Worm (Caenorhabditis elegans) whole organism, L4 larva: ENCODE data around the gene srw-16.

ENCODE experiments used
- D1046.2 ChIP-seq: fragments of 200-800 bp; sonication (Bioruptor generic); IDR thresholded peaks from 2 replicates; pipeline ENCODE4 v1.3.6; 2022; ENCODE audit warnings: missing genetic modification characterization, missing compliant biosample characterization
- Y105C5A.15 ChIP-seq: fragments of 200-800 bp; sonication (Bioruptor generic); IDR thresholded peaks from 2 replicates; pipeline ENCODE4 v1.3.6; 2022; ENCODE audit warnings: missing genetic modification characterization, missing compliant biosample characterization
- Y48G9A.11 ChIP-seq: fragments of 200-800 bp; sonication (Bioruptor generic); IDR thresholded peaks from 2 replicates; pipeline ENCODE4 v1.3.6; 2022; ENCODE audit warnings: missing genetic modification reagents, missing genetic modification characterization, missing compliant biosample characterization
- Y75B8A.6 ChIP-seq: fragments of 200-800 bp; sonication (Bioruptor generic); IDR thresholded peaks from 2 replicates; pipeline ENCODE4 v1.3.6; 2022; ENCODE audit warnings: missing genetic modification reagents, missing genetic modification characterization, missing compliant biosample characterization
- aha-1 ChIP-seq: fragments of 150-350 bp; peaks from one replicate; lab custom pipeline; 2014; ENCODE audit warnings: missing biosample characterization, missing genetic modification characterization
- aly-2 ChIP-seq: sonication (generic microtip); optimal IDR thresholded peaks from 2 replicates; lab custom pipeline; 2018; ENCODE audit warnings: missing biosample characterization, missing genetic modification characterization
- ama-1 ChIP-seq: fragments of 150-350 bp; optimal IDR thresholded peaks from 2 replicates; lab custom pipeline; 2014; ENCODE audit warnings: inconsistent platforms, mixed read lengths
- attf-4 ChIP-seq: sonication (generic microtip); optimal IDR thresholded peaks from 3 replicates; lab custom pipeline; 2017; ENCODE audit warnings: missing biosample characterization, missing genetic modification characterization
- ceh-20 ChIP-seq: fragments of 200-800 bp; sonication (Bioruptor generic); IDR thresholded peaks from 2 replicates; pipeline ENCODE4 v1.3.6; 2022; ENCODE audit warnings: missing genetic modification reagents, missing genetic modification characterization, missing compliant biosample characterization
- ceh-28 ChIP-seq: fragments of 150-350 bp; optimal IDR thresholded peaks from 2 replicates; lab custom pipeline; 2014; ENCODE audit warnings: missing biosample characterization, missing genetic modification reagents, missing genetic modification characterization
- ceh-32 ChIP-seq: sonication (generic microtip); optimal IDR thresholded peaks from 2 replicates; lab custom pipeline; 2016; ENCODE audit warnings: mild to moderate bottlenecking, missing genetic modification characterization, missing compliant biosample characterization; ENCODE audit not compliant: poor library complexity
- ceh-44 ChIP-seq: fragments of 200-800 bp; sonication (Bioruptor generic); IDR thresholded peaks from 2 replicates; pipeline ENCODE4 v1.3.6; 2022; ENCODE audit warnings: missing genetic modification reagents, missing genetic modification characterization, missing compliant biosample characterization
- daf-16 ChIP-seq, 3 experiments: sonication (generic microtip); optimal IDR thresholded peaks; 2 replicates each; lab custom pipeline; 2016 to 2017; ENCODE audit warnings: missing genetic modification characterization in 3 of 3, missing genetic modification reagents in 3 of 3, mild to moderate bottlenecking in 2 of 3, missing compliant biosample characterization in 2 of 3, missing biosample characterization in 1 of 3, moderate library complexity in 1 of 3
- dmd-6 ChIP-seq: fragments of 200-800 bp; sonication (Bioruptor generic); IDR thresholded peaks from 2 replicates; pipeline ENCODE4 v1.3.6; 2022; ENCODE audit warnings: missing genetic modification reagents, missing genetic modification characterization, missing compliant biosample characterization
- dmd-9 ChIP-seq: fragments of 200-800 bp; sonication (Bioruptor generic); IDR thresholded peaks from 2 replicates; pipeline ENCODE4 v1.3.6; 2022; ENCODE audit warnings: missing genetic modification reagents, missing genetic modification characterization, missing compliant biosample characterization
- egl-43 ChIP-seq: fragments of 200-800 bp; sonication (Bioruptor generic); IDR thresholded peaks from 2 replicates; pipeline ENCODE4 v1.3.6; 2022; ENCODE audit warnings: missing genetic modification reagents, missing genetic modification characterization, missing compliant biosample characterization
- fos-1 ChIP-seq: fragments of 150-350 bp; optimal IDR thresholded peaks from 2 replicates; lab custom pipeline; 2014; ENCODE audit warnings: missing biosample characterization, missing genetic modification characterization
- hlh-30 ChIP-seq: sonication (generic microtip); optimal IDR thresholded peaks from 2 replicates; lab custom pipeline; 2017; ENCODE audit warnings: antibody characterized with exemption, mild to moderate bottlenecking, missing genetic modification characterization, missing compliant biosample characterization; ENCODE audit not compliant: insufficient read depth
- hmg-1.1 ChIP-seq: fragments of 200-800 bp; sonication (Bioruptor generic); IDR thresholded peaks from 2 replicates; pipeline ENCODE4 v1.3.6; 2022; ENCODE audit warnings: missing genetic modification reagents, missing genetic modification characterization, missing compliant biosample characterization
- lim-7 ChIP-seq: fragments of 200-800 bp; sonication (Bioruptor generic); IDR thresholded peaks from 2 replicates; pipeline ENCODE4 v1.3.6; 2022; ENCODE audit warnings: missing genetic modification characterization, missing compliant biosample characterization
- lin-13 ChIP-seq: fragments of 150-350 bp; optimal IDR thresholded peaks from 2 replicates; lab custom pipeline; 2014; ENCODE audit warnings: missing biosample characterization, missing genetic modification reagents, missing genetic modification characterization
- lin-15B ChIP-seq: fragments of 150-350 bp; sonication (generic microtip); optimal IDR thresholded peaks from 3 replicates; lab custom pipeline; 2014; ENCODE audit warnings: missing biosample characterization, missing genetic modification characterization
- lin-29 ChIP-seq: fragments of 200-800 bp; sonication (Bioruptor generic); IDR thresholded peaks from 2 replicates; pipeline ENCODE4 v1.3.6; 2022; ENCODE audit warnings: missing genetic modification reagents, missing genetic modification characterization, missing compliant biosample characterization
- lin-39 ChIP-seq: fragments of 150-350 bp; optimal IDR thresholded peaks from 2 replicates; lab custom pipeline; 2014; ENCODE audit warnings: missing biosample characterization, missing genetic modification reagents, missing genetic modification characterization
- lsy-2 ChIP-seq, 2 experiments: fragments of 150-350 bp in 1 of 2; sonication (generic microtip) in 1 of 2; optimal IDR thresholded peaks; 2 replicates each; lab custom pipeline; 2014 to 2017; ENCODE audit warnings: missing biosample characterization in 2 of 2, missing genetic modification characterization in 2 of 2
- mdt-29 ChIP-seq: fragments of 200-800 bp; sonication (Bioruptor generic); IDR thresholded peaks from 2 replicates; pipeline ENCODE4 v1.3.6; 2022; ENCODE audit warnings: missing genetic modification reagents, missing genetic modification characterization, missing compliant biosample characterization
- mes-2 ChIP-seq: sonication (generic microtip); optimal IDR thresholded peaks from 2 replicates; lab custom pipeline; 2016; ENCODE audit warnings: missing genotype, mild to moderate bottlenecking, missing genetic modification characterization, missing compliant biosample characterization; ENCODE audit not compliant: poor library complexity, severe bottlenecking
- nhr-111 ChIP-seq: fragments of 200-800 bp; sonication (Bioruptor generic); optimal IDR thresholded peaks from 2 replicates; lab custom pipeline; 2018; ENCODE audit warnings: mild to moderate bottlenecking, missing genetic modification characterization, missing compliant biosample characterization
- nhr-28 ChIP-seq: fragments of 150-350 bp; optimal IDR thresholded peaks from 2 replicates; lab custom pipeline; 2014; ENCODE audit warnings: missing biosample characterization, missing genetic modification characterization
- nhr-41 ChIP-seq: fragments of 200-800 bp; sonication (Bioruptor generic); IDR thresholded peaks from 2 replicates; pipeline ENCODE4 v1.3.6; 2022; ENCODE audit warnings: missing genetic modification reagents, missing genetic modification characterization, missing compliant biosample characterization
- nhr-42 ChIP-seq: fragments of 200-800 bp; sonication (Bioruptor generic); IDR thresholded peaks from 2 replicates; pipeline ENCODE4 v1.3.6; 2022; ENCODE audit warnings: missing genetic modification characterization, missing compliant biosample characterization
- nhr-77 ChIP-seq: fragments of 150-350 bp; optimal IDR thresholded peaks from 2 replicates; lab custom pipeline; 2014; ENCODE audit warnings: missing biosample characterization, missing genetic modification characterization
- rbr-2 ChIP-seq: sonication (generic microtip); optimal IDR thresholded peaks from 2 replicates; lab custom pipeline; 2016; ENCODE audit warnings: missing genotype, missing genetic modification characterization, missing compliant biosample characterization
- saeg-2 ChIP-seq: fragments of 200-800 bp; sonication (Bioruptor generic); IDR thresholded peaks from 2 replicates; pipeline ENCODE4 v1.3.6; 2022; ENCODE audit warnings: missing genetic modification reagents, missing genetic modification characterization, missing compliant biosample characterization
- skn-1 ChIP-seq: fragments of 150-350 bp; optimal IDR thresholded peaks from 2 replicates; lab custom pipeline; 2014; ENCODE audit warnings: missing biosample characterization, missing genetic modification characterization
- snpc-1.2 ChIP-seq: fragments of 200-800 bp; sonication (Bioruptor generic); IDR thresholded peaks from 2 replicates; pipeline ENCODE4 v1.3.6; 2022; ENCODE audit warnings: missing genetic modification reagents, missing genetic modification characterization, missing compliant biosample characterization
- spr-1 ChIP-seq: sonication (generic microtip); optimal IDR thresholded peaks from 2 replicates; lab custom pipeline; 2016; ENCODE audit warnings: mild to moderate bottlenecking, missing genetic modification characterization, missing compliant biosample characterization
- spr-3 ChIP-seq: fragments of 200-800 bp; sonication (Bioruptor generic); optimal IDR thresholded peaks from 2 replicates; lab custom pipeline; 2018; ENCODE audit warnings: mild to moderate bottlenecking, missing genetic modification characterization, missing compliant biosample characterization
- tag-97 ChIP-seq: fragments of 200-800 bp; sonication (Bioruptor generic); IDR thresholded peaks from 2 replicates; pipeline ENCODE4 v1.3.6; 2022; ENCODE audit warnings: missing genetic modification characterization, missing compliant biosample characterization
- unc-130 ChIP-seq: sonication (generic microtip); optimal IDR thresholded peaks from 2 replicates; lab custom pipeline; 2016; ENCODE audit warnings: missing genetic modification reagents, missing genetic modification characterization, missing compliant biosample characterization
- unc-62 ChIP-seq, 3 experiments: fragments of 150-350 bp in 1 of 3; sonication (generic microtip); optimal IDR thresholded peaks in 2 of 3; peaks in 1 of 3; 1 replicate in 1 of 3; 2 replicates in 2 of 3; lab custom pipeline; 2014 to 2017; ENCODE audit warnings: missing biosample characterization in 3 of 3, missing genetic modification characterization in 3 of 3, missing genetic modification reagents in 3 of 3, missing genotype in 1 of 3
- zip-2 ChIP-seq: fragments of 150-350 bp; optimal IDR thresholded peaks from 2 replicates; lab custom pipeline; 2014; ENCODE audit warnings: missing biosample characterization, missing genetic modification characterization
- ztf-11 ChIP-seq: fragments of 150-350 bp; optimal IDR thresholded peaks from 2 replicates; lab custom pipeline; 2014; ENCODE audit warnings: missing biosample characterization, missing genetic modification characterization
- ztf-7 ChIP-seq: fragments of 150-350 bp; optimal IDR thresholded peaks from 2 replicates; lab custom pipeline; 2014; ENCODE audit warnings: missing biosample characterization, missing genetic modification characterization

Gene srw-16

ce11 chrV:15318638-15319037 lies 44.0 kb upstream of the srw-16 start, which contains the start of gene nhr-291 (continued):
- TF ChIP-seq zip-2 (tag; lab: Kevin White, UChicago) (no peak), aly-2 (tag; lab: Kevin White, UChicago) (no peak), lin-13 (GFP tag; lab: Kevin White, UChicago) (no peak), nhr-111 (GFP tag; lab: Kevin White, UChicago) (no peak), tag-97 (GFP tag; lab: Robert Waterston, UW) (no peak), dmd-6 (GFP tag; lab: Robert Waterston, UW) (peak; percentile 97), unc-130 (GFP tag; lab: Kevin White, UChicago) (no peak), lin-15B (tag; lab: Kevin White, UChicago) (no peak), ceh-32 (tag; lab: Kevin White, UChicago) (no peak), nhr-28 (tag; lab: Kevin White, UChicago) (peak; percentile 96), D1046.2 (GFP tag; lab: Robert Waterston, UW) (no peak), hmg-1.1 (GFP tag; lab: Robert Waterston, UW) (no peak), nhr-42 (GFP tag; lab: Robert Waterston, UW) (no peak), ceh-28 (tag; lab: Kevin White, UChicago) (no peak), skn-1 (tag; lab: Kevin White, UChicago) (no peak), lim-7 (no peak), ztf-7 (no peak), egl-43 (no peak), daf-16 (GFP tag; optimal IDR thresholded peaks at IDR 0.05; lab: Kevin White, UChicago) (peak in 1 of 2 experiments; percentile 2), daf-16 (tag; optimal IDR thresholded peaks at IDR 0.05; lab: Kevin White, UChicago) (peak; percentile 97), lin-39 (tag; lab: Kevin White, UChicago) (no peak)

DNA sequence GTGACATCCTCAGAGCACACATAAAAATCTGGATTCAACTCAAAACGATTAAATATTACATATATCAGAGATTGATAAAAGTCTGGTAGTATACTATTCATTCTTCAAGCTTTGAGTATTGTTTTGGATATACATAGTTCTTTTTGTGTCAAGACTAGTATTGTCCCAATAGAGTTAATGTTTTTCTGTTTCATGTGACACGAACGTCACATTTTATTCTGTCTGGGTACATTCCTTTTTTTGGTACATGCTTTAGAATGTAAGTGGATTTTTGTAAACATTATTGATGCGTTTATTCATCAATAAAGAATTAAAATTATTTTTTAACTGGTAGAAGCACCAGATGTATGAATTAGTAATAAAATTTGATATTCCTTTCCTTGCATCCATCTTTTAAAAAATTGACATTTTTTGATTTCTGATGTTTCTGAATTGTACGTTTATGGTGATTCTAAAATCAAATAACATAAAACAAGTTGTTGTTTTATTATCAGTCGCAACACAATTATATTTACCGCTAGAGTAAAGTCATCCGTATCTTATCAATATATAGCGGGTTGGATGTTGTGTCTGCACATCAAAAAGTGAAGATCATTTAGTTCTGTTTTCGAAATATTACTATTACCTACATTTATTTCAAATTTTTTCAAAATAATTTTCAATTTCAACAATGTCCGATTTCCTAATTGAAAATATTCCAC lies 41.3 kb upstream of the srw-16 start, which contains the start of the genes srt-22 and nhr-246:
TSS of gene srt-22 (minus strand) at position 101 of the 701 bp plus-strand sequence.
TSS of gene nhr-246 (plus strand) at position 651 of the 701 bp plus-strand sequence.
- TF ChIP-seq daf-16 (GFP tag; optimal IDR thresholded peaks at IDR 0.05; lab: Kevin White, UChicago), result no peak
- peak; percentile 90 for TF ChIP-seq daf-16 (tag; optimal IDR thresholded peaks at IDR 0.05; lab: Kevin White, UChicago)
- no peak for TF ChIP-seq spr-1 (tag; lab: Kevin White, UChicago)

DNA sequence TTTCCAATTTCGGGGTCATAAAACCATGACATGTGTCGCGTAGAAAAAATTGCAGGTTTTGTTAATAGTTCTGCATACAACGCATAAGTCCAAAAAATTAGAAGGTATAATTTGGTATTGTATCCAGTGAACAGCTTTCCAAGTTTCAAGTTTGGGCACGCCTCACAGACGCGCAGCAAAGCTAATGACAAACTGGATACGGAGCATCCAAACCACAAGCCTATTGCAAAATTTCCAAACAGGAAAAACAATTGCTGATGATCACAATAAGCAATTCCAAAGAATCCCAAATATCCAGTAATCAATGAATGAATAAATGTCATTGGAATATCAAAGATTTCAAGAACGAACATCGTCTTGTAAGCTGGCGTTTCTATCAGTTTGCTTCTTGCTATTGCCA lies 38.9 kb upstream of the srw-16 start:
- TF ChIP-seq spr-1 (tag; lab: Kevin White, UChicago) (no peak), snpc-1.2 (GFP tag; lab: Robert Waterston, UW) (no peak), ceh-20 (GFP tag; lab: Robert Waterston, UW) (no peak), ztf-11 (tag; lab: Kevin White, UChicago) (no peak), rbr-2 (tag; lab: Kevin White, UChicago) (no peak), spr-3 (GFP tag; lab: Kevin White, UChicago) (no peak), aha-1 (tag; lab: Kevin White, UChicago) (peak; percentile 69), Y48G9A.11 (GFP tag; lab: Robert Waterston, UW) (no peak), lsy-2 (tag; optimal IDR thresholded peaks at IDR 0.05; lab: Kevin White, UChicago) (no peak), unc-62 (GFP tag; optimal IDR thresholded peaks at IDR 0.05 in 1 of 2; lab: Kevin White, UChicago) (peak in 1 of 2 experiments; percentile 81), unc-62 (tag; optimal IDR thresholded peaks at IDR 0.05; lab: Kevin White, UChicago) (no peak), nhr-77 (tag; lab: Kevin White, UChicago) (no peak), attf-4 (no peak), ztf-7 (no peak), Y75B8A.6 (no peak)

DNA sequence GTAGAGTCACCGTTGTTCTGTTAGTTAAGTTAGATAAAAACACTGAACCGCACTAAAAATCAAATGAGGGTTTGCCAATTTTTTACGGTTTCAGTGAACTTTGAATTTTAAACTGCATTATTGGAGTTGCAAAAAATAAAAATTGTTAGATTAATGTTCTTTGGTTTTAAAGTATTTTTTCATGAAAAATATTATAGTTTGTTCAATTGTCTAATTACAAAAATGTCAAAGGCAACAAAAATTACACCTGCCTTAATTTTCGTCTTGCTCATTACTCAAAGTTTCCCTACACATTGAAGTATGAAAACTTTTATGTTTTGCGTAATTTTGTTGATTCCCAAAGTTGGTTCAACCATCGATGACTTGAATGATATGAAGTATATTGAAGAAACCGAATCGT lies 36.1 kb upstream of the srw-16 start, which contains the start of gene irld-62:
TSS of gene irld-62 (plus strand) at position 301 of the 400 bp plus-strand sequence.
- no peak for TF ChIP-seq hlh-30 (tag; lab: Kevin White, UChicago)
- no peak for TF ChIP-seq mdt-29 (GFP tag; lab: Robert Waterston, UW)
- no peak for TF ChIP-seq Y105C5A.15 (GFP tag; lab: Robert Waterston, UW)
- TF ChIP-seq nhr-41 (GFP tag; lab: Robert Waterston, UW), result no peak
- TF ChIP-seq ztf-11 (tag; lab: Kevin White, UChicago), result no peak
- TF ChIP-seq hmg-1.1 (GFP tag; lab: Robert Waterston, UW), result no peak
- no peak for TF ChIP-seq nhr-111 (GFP tag; lab: Kevin White, UChicago)
- TF ChIP-seq lin-15B (tag; lab: Kevin White, UChicago), result no peak
- no peak for TF ChIP-seq mes-2
- TF ChIP-seq nhr-42 (GFP tag; lab: Robert Waterston, UW), result no peak
- TF ChIP-seq fos-1 (tag; lab: Kevin White, UChicago), result no peak
- no peak for TF ChIP-seq ceh-44 (GFP tag; lab: Robert Waterston, UW)
- TF ChIP-seq ama-1, result no peak
- TF ChIP-seq dmd-9 (GFP tag; lab: Robert Waterston, UW), result no peak
- no peak for TF ChIP-seq saeg-2 (GFP tag; lab: Robert Waterston, UW)
- no peak for TF ChIP-seq lin-29 (GFP tag; lab: Robert Waterston, UW)
